Worm (Caenorhabditis elegans): ENCODE data around the gene tig-3.

Gene tig-3

DNA sequence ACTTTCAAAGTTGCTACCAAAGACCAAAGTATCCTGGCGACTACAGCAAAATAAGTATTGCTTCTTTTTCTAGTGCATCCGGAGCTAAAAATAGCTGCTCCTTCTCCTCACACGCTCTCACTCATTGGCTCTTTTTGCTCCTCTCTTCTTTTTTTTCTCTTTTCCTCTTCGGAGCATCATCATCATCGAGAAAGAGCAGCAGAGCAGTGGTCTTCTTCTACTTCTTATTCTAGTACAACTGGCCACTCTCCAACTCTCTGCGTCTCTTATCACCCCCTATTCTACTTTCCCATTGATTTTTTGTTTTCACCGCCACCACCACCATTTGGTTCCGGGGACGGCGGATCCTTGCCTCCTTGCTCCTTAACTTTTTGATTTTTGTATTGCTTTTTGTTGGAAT is 7.1 kb upstream of the tig-3 start:
- TF ChIP-seq npax-4 (tag; optimal IDR thresholded peaks at IDR 0.05) (no peak), unc-86 (tag; optimal IDR thresholded peaks at IDR 0.05) (no peak), ama-1 (optimal IDR thresholded peaks at IDR 0.05) (no peak), ceh-22 (tag; optimal IDR thresholded peaks at IDR 0.05) (no peak), eyg-1 (tag; optimal IDR thresholded peaks at IDR 0.05) (no peak), pha-2 (tag; optimal IDR thresholded peaks at IDR 0.05) (no peak), ceh-48 (tag; optimal IDR thresholded peaks at IDR 0.05) (peak; percentile 57), syd-9 (tag; optimal IDR thresholded peaks at IDR 0.05) (no peak), nfya-1 (tag; optimal IDR thresholded peaks at IDR 0.05) (peak; percentile 46), mec-3 (tag; optimal IDR thresholded peaks at IDR 0.05; ENCODE audit: borderline replicate concordance) (no peak), dve-1 (tag; optimal IDR thresholded peaks at IDR 0.05) (no peak)

DNA sequence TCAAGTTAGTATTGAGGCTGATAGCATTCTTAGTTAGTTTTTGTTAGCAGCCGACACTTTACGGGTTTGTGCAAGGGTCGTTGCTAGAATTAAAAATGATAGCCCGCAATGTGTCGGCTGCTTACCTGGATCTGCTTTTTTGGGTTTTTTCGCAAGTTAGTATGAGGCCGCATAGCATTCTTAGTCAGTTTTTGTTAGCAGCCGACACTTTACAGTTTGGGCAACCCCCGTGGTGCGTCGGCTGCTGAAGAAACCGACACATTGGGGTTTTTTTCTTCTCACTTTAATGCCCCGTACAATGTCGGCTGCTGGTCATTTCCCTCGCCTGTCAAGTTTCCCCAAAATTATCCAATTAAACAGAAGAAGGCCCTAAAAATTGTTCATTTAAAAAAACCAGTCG is 5.3 kb upstream of the tig-3 start:
- no peak for TF ChIP-seq eyg-1 (tag; optimal IDR thresholded peaks at IDR 0.05)
- TF ChIP-seq ahr-1 (tag; optimal IDR thresholded peaks at IDR 0.05), result no peak
- TF ChIP-seq F13H6.1 (tag; optimal IDR thresholded peaks at IDR 0.05), result no peak
- no peak for TF ChIP-seq hlh-6 (tag; optimal IDR thresholded peaks at IDR 0.05)

DNA sequence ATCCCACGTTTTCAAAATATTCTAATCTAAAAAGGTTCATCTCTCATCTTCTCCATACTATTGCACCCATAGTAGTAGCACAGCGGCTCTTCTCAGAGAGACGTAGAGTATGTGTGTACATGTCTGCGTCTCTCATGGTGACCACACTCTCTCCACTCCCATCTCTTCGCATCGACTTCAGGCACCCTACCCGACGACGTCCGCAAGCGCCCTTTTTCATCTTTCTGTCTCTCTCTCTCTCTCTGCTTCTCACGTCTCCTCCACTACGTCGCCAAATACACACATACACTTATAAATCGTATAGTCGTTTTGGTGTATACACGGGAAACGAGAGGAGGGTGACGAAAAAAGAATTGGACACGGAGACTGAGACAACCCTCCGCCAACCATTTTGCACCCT is 4.2 kb upstream of the tig-3 start:
- TF ChIP-seq unc-86 (tag; optimal IDR thresholded peaks at IDR 0.05), result no peak
- TF ChIP-seq T23F11.4 (GFP tag; optimal IDR thresholded peaks at IDR 0.05), result no peak
- TF ChIP-seq ama-1 (optimal IDR thresholded peaks at IDR 0.05), result no peak
- TF ChIP-seq npax-4 (tag; optimal IDR thresholded peaks at IDR 0.05), result no peak
- TF ChIP-seq pag-3 (tag; optimal IDR thresholded peaks at IDR 0.05; ENCODE audit: borderline replicate concordance), result no peak
- TF ChIP-seq dve-1 (tag; optimal IDR thresholded peaks at IDR 0.05), result no peak
- no peak for TF ChIP-seq gmeb-2 (tag; optimal IDR thresholded peaks at IDR 0.05)
- TF ChIP-seq unc-42 (tag; optimal IDR thresholded peaks at IDR 0.05), result peak; percentile 49
- TF ChIP-seq ets-4 (tag; optimal IDR thresholded peaks at IDR 0.05), result no peak
- no peak for TF ChIP-seq ceh-9 (tag; optimal IDR thresholded peaks at IDR 0.05)
- TF ChIP-seq unc-55 (GFP tag; optimal IDR thresholded peaks at IDR 0.05), result no peak
- no peak for TF ChIP-seq rnt-1 (tag; optimal IDR thresholded peaks at IDR 0.05)
- TF ChIP-seq unc-3 (GFP tag; conservative IDR thresholded peaks at IDR 0.05), result no peak
- no peak for TF ChIP-seq unc-3 (tag; optimal IDR thresholded peaks at IDR 0.05)
- TF ChIP-seq lin-11 (tag; optimal IDR thresholded peaks at IDR 0.05), result no peak
- TF ChIP-seq tbx-7 (tag; optimal IDR thresholded peaks at IDR 0.05), result no peak
- peak; percentile 32 for TF ChIP-seq fkh-10 (GFP tag; optimal IDR thresholded peaks at IDR 0.05)
- TF ChIP-seq ceh-34 (tag; optimal IDR thresholded peaks at IDR 0.05), result no peak
- peak; percentile 12 for TF ChIP-seq pros-1 (tag; optimal IDR thresholded peaks at IDR 0.05)
- TF ChIP-seq ref-2 (tag; optimal IDR thresholded peaks at IDR 0.05), result peak; percentile 26
- no peak for TF ChIP-seq elt-2 (tag; optimal IDR thresholded peaks at IDR 0.05)
- peak; percentile 22 for TF ChIP-seq tbx-2 (tag; optimal IDR thresholded peaks at IDR 0.05)
- TF ChIP-seq ceh-14 (tag; optimal IDR thresholded peaks at IDR 0.05), result no peak
- TF ChIP-seq che-1 (tag; optimal IDR thresholded peaks at IDR 0.05), result no peak
- TF ChIP-seq sox-4 (tag; optimal IDR thresholded peaks at IDR 0.05), result no peak
- TF ChIP-seq mec-3 (tag; optimal IDR thresholded peaks at IDR 0.05; ENCODE audit: borderline replicate concordance), result no peak
- TF ChIP-seq ztf-16 (tag; optimal IDR thresholded peaks at IDR 0.05), result no peak
- no peak for TF ChIP-seq lim-6 (tag; optimal IDR thresholded peaks at IDR 0.05)
- no peak for TF ChIP-seq pat-9 (tag; optimal IDR thresholded peaks at IDR 0.05)
- no peak for TF ChIP-seq hlh-13 (GFP tag; optimal IDR thresholded peaks at IDR 0.05)
- TF ChIP-seq eyg-1 (tag; optimal IDR thresholded peaks at IDR 0.05), result no peak
- TF ChIP-seq ahr-1 (tag; optimal IDR thresholded peaks at IDR 0.05), result no peak
- TF ChIP-seq hlh-15 (tag; optimal IDR thresholded peaks at IDR 0.05), result no peak
- TF ChIP-seq elt-4 (tag; optimal IDR thresholded peaks at IDR 0.05), result no peak
- TF ChIP-seq ceh-31 (tag; optimal IDR thresholded peaks at IDR 0.05), result peak; percentile 73
- no peak for TF ChIP-seq madf-2 (tag; optimal IDR thresholded peaks at IDR 0.05)
- peak; percentile 29 for TF ChIP-seq syd-9 (tag; optimal IDR thresholded peaks at IDR 0.05)
- no peak for TF ChIP-seq hlh-8 (tag; optimal IDR thresholded peaks at IDR 0.05)
- no peak for TF ChIP-seq pha-4 (tag; optimal IDR thresholded peaks at IDR 0.05)
- TF ChIP-seq fax-1 (tag; optimal IDR thresholded peaks at IDR 0.05), result no peak
- no peak for TF ChIP-seq nhr-11 (tag; optimal IDR thresholded peaks at IDR 0.05)
- no peak for TF ChIP-seq K09A11.1 (tag; optimal IDR thresholded peaks at IDR 0.05; ENCODE audit: insufficient read depth)
- TF ChIP-seq hlh-6 (tag; optimal IDR thresholded peaks at IDR 0.05), result peak; percentile 58
- no peak for TF ChIP-seq odd-2 (tag; optimal IDR thresholded peaks at IDR 0.05)

Data from whole organism, late embryonic.